Fruit fly (Drosophila melanogaster) whole organism: ENCODE results near the gene p38b.

ENCODE experiments used
- EcR ChIP-seq, 2 experiments: fragments of >200 bp; optimal IDR thresholded peaks; 2 replicates each; lab custom pipeline; 2017; ENCODE audit warnings: missing biosample characterization in 2 of 2, missing genetic modification characterization in 2 of 2, missing genetic modification reagents in 2 of 2
- psq ChIP-seq: fragments of >200 bp; optimal IDR thresholded peaks from 2 replicates; lab custom pipeline; 2017
- usp ChIP-seq: fragments of >200 bp; optimal IDR thresholded peaks from 2 replicates; lab custom pipeline; 2017; ENCODE audit warnings: missing biosample characterization, missing genetic modification characterization, mixed read lengths

DNA sequence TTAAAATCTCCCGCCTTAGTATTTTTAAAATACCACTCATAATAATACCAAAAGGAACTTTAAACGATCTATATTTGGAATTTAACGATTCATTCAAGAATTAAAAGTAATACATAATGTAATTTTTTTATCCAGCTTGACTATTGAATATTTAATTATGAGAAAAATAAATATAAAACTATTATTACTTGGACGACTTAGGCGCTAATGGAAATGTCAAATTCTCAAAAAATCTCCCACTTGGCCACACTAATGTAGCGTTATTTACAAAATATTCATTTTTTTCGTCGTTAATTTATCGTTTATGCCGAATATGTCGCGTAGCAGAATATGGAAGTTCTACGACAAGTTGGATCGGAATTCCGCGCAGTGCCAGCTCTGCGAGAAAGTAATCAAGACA is 10.2 kb downstream of the p38b start, which contains the start of gene CG16863:
- TF ChIP-seq EcR (GFP tag; optimal IDR thresholded peaks at IDR 0.05; lab: Kevin White, UChicago) (no peak), usp (GFP tag; lab: Kevin White, UChicago) (no peak), psq (lab: Kevin White, UChicago) (no peak)
